Worm (Caenorhabditis elegans) whole organism, L2 larva: Measurements from ENCODE around the gene str-190.

Experiments
- C34F6.9 ChIP-seq: fragments of 150-350 bp; optimal IDR thresholded peaks from 2 replicates; lab custom pipeline; 2014; ENCODE audit warnings: missing biosample characterization, missing genetic modification characterization
- F13H6.1 ChIP-seq: sonication (generic microtip); optimal IDR thresholded peaks from 2 replicates; lab custom pipeline; 2016; ENCODE audit warnings: missing genetic modification characterization, missing compliant biosample characterization
- Y55F3AM.14 ChIP-seq: fragments of 200-800 bp; sonication (Bioruptor generic); optimal IDR thresholded peaks from 2 replicates; lab custom pipeline; 2018; ENCODE audit warnings: mild to moderate bottlenecking, missing genetic modification characterization, missing compliant biosample characterization
- ZK546.5 ChIP-seq: sonication (generic microtip); optimal IDR thresholded peaks from 2 replicates; lab custom pipeline; 2017; ENCODE audit warnings: missing biosample characterization, missing genetic modification characterization
- aly-2 ChIP-seq: fragments of 150-350 bp; optimal IDR thresholded peaks from 2 replicates; lab custom pipeline; 2014; ENCODE audit warnings: missing biosample characterization, missing genetic modification characterization
- ama-1 ChIP-seq: fragments of 150-350 bp; optimal IDR thresholded peaks from 2 replicates; lab custom pipeline; 2018; ENCODE audit warnings: inconsistent platforms
- blmp-1 ChIP-seq: sonication (generic microtip); optimal IDR thresholded peaks from 2 replicates; lab custom pipeline; 2017; ENCODE audit warnings: missing genetic modification characterization, mild to moderate bottlenecking, missing compliant biosample characterization, antibody characterized with exemption, moderate library complexity; ENCODE audit not compliant: insufficient read depth
- ceh-16 ChIP-seq: fragments of 150-350 bp; optimal IDR thresholded peaks from 2 replicates; lab custom pipeline; 2014; ENCODE audit warnings: missing biosample characterization, missing genetic modification characterization
- ceh-82 ChIP-seq: fragments of 150-350 bp; optimal IDR thresholded peaks from 2 replicates; lab custom pipeline; 2014; ENCODE audit warnings: missing biosample characterization, missing genetic modification characterization
- crh-2 ChIP-seq: sonication (generic microtip); optimal IDR thresholded peaks from 2 replicates; lab custom pipeline; 2017; ENCODE audit warnings: missing biosample characterization, missing genetic modification characterization
- dmd-4 ChIP-seq: sonication (generic microtip); optimal IDR thresholded peaks from 2 replicates; lab custom pipeline; 2017; ENCODE audit warnings: missing biosample characterization, missing genetic modification characterization
- egl-27 ChIP-seq: sonication (generic microtip); optimal IDR thresholded peaks from 3 replicates; lab custom pipeline; 2017; ENCODE audit warnings: missing biosample characterization, missing genetic modification reagents, missing genetic modification characterization
- elt-3 ChIP-seq: sonication (generic microtip); optimal IDR thresholded peaks from 2 replicates; lab custom pipeline; 2017; ENCODE audit warnings: missing biosample characterization, missing genetic modification characterization
- fos-1 ChIP-seq: fragments of 150-350 bp; optimal IDR thresholded peaks from 2 replicates; lab custom pipeline; 2014; ENCODE audit warnings: missing biosample characterization, missing genetic modification characterization
- lin-11 ChIP-seq: fragments of 150-350 bp; sonication (generic microtip); optimal IDR thresholded peaks from 2 replicates; lab custom pipeline; 2014; ENCODE audit warnings: missing biosample characterization, missing genetic modification characterization, inconsistent platforms, mixed read lengths
- lin-13 ChIP-seq: fragments of 150-350 bp; optimal IDR thresholded peaks from 2 replicates; lab custom pipeline; 2014; ENCODE audit warnings: missing biosample characterization, missing genetic modification reagents, missing genetic modification characterization
- lin-39 ChIP-seq: fragments of 150-350 bp; optimal IDR thresholded peaks from 2 replicates; lab custom pipeline; 2014; ENCODE audit warnings: missing biosample characterization, missing genetic modification reagents, missing genetic modification characterization
- lsy-2 ChIP-seq, 2 experiments: fragments of 150-350 bp in 1 of 2; sonication (generic microtip) in 1 of 2; optimal IDR thresholded peaks; 2 replicates each; lab custom pipeline; 2014 to 2017; ENCODE audit warnings: missing biosample characterization in 2 of 2, missing genetic modification characterization in 2 of 2
- mab-5 ChIP-seq: fragments of 150-350 bp; optimal IDR thresholded peaks from 2 replicates; lab custom pipeline; 2014; ENCODE audit warnings: missing biosample characterization, missing genetic modification characterization
- mdl-1 ChIP-seq, 2 experiments: fragments of 150-350 bp in 1 of 2; sonication (generic microtip) in 1 of 2; optimal IDR thresholded peaks; 2 replicates each; lab custom pipeline; 2017; ENCODE audit warnings: missing biosample characterization in 2 of 2, missing genetic modification characterization in 2 of 2
- nhr-10 ChIP-seq: sonication (generic microtip); optimal IDR thresholded peaks from 2 replicates; lab custom pipeline; 2017; ENCODE audit warnings: missing biosample characterization, missing genetic modification characterization
- nhr-129 ChIP-seq: fragments of 150-350 bp; optimal IDR thresholded peaks from 2 replicates; lab custom pipeline; 2014; ENCODE audit warnings: missing biosample characterization, missing genetic modification characterization
- nhr-21 ChIP-seq: fragments of 150-350 bp; optimal IDR thresholded peaks from 2 replicates; lab custom pipeline; 2014; ENCODE audit warnings: missing biosample characterization, missing genetic modification characterization
- nhr-23 ChIP-seq: fragments of 150-350 bp; optimal IDR thresholded peaks from 2 replicates; lab custom pipeline; 2014; ENCODE audit warnings: missing biosample characterization, missing genetic modification reagents, missing genetic modification characterization
- nhr-237 ChIP-seq: fragments of 150-350 bp; optimal IDR thresholded peaks from 2 replicates; lab custom pipeline; 2014; ENCODE audit warnings: missing biosample characterization, missing genetic modification characterization
- peb-1 ChIP-seq: fragments of 150-350 bp; optimal IDR thresholded peaks from 2 replicates; lab custom pipeline; 2014; ENCODE audit warnings: missing biosample characterization, missing genetic modification characterization
- sem-4 ChIP-seq: fragments of 150-350 bp; optimal IDR thresholded peaks from 2 replicates; lab custom pipeline; 2014; ENCODE audit warnings: missing biosample characterization, missing genetic modification reagents, missing genetic modification characterization
- skn-1 ChIP-seq: sonication (generic microtip); optimal IDR thresholded peaks from 2 replicates; lab custom pipeline; 2017; ENCODE audit warnings: missing biosample characterization, missing genetic modification characterization
- sma-9 ChIP-seq, 2 experiments: fragments of 150-350 bp in 1 of 2; sonication (generic microtip) in 1 of 2; optimal IDR thresholded peaks; 2 replicates each; lab custom pipeline; 2014 to 2016; ENCODE audit warnings: missing genetic modification characterization in 2 of 2, mild to moderate bottlenecking in 1 of 2, missing biosample characterization in 1 of 2, missing compliant biosample characterization in 1 of 2, missing genetic modification reagents in 1 of 2, moderate library complexity in 1 of 2
- unc-62 ChIP-seq: fragments of 150-350 bp; optimal IDR thresholded peaks from 2 replicates; lab custom pipeline; 2014; ENCODE audit warnings: missing biosample characterization, missing genetic modification reagents, missing genetic modification characterization
- zag-1 ChIP-seq: fragments of 150-350 bp; optimal IDR thresholded peaks from 2 replicates; lab custom pipeline; 2014; ENCODE audit warnings: missing biosample characterization, missing genetic modification characterization
- ztf-1 ChIP-seq: fragments of 200-800 bp; sonication (Bioruptor generic); conservative IDR thresholded peaks from 2 replicates; pipeline ENCODE4 v1.3.6; 2022; ENCODE audit warnings: missing genetic modification characterization, missing compliant biosample characterization
- ztf-11 ChIP-seq: sonication (generic microtip); optimal IDR thresholded peaks from 2 replicates; lab custom pipeline; 2017; ENCODE audit warnings: missing biosample characterization, missing genetic modification characterization

The str-190 gene

ce11 chrV:7506207-7506606 is 27.9 kb upstream of the str-190 start:
- TF ChIP-seq sma-9 (GFP tag; optimal IDR thresholded peaks at IDR 0.05; lab: Kevin White, UChicago) = peak; percentile 34
- TF ChIP-seq sma-9 (tag; optimal IDR thresholded peaks at IDR 0.05; lab: Kevin White, UChicago) = no peak
- TF ChIP-seq unc-62 (GFP tag; lab: Kevin White, UChicago) = no peak
- TF ChIP-seq nhr-21 = peak; percentile 10
- no peak for TF ChIP-seq fos-1 (tag; lab: Kevin White, UChicago)

- no peak for TF ChIP-seq ztf-1 (GFP tag; lab: Robert Waterston, UW)
- TF ChIP-seq lin-13 (GFP tag; lab: Kevin White, UChicago) = no peak
- no peak for TF ChIP-seq Y55F3AM.14 (GFP tag; lab: Kevin White, UChicago)
- no peak for TF ChIP-seq ztf-11 (tag; lab: Kevin White, UChicago)
- TF ChIP-seq dmd-4 (tag; lab: Kevin White, UChicago) = no peak
- no peak for TF ChIP-seq nhr-10 (tag; lab: Kevin White, UChicago)
- no peak for TF ChIP-seq lin-11 (tag; lab: Kevin White, UChicago)
- TF ChIP-seq egl-27 (tag; lab: Kevin White, UChicago) = no peak
- no peak for TF ChIP-seq skn-1 (tag; lab: Kevin White, UChicago)
- TF ChIP-seq mab-5 = no peak
- no peak for TF ChIP-seq elt-3 (tag; lab: Kevin White, UChicago)
- no peak for TF ChIP-seq nhr-129
- TF ChIP-seq blmp-1 (tag; lab: Kevin White, UChicago) = no peak
- TF ChIP-seq ceh-16 (tag; lab: Kevin White, UChicago) = no peak
- TF ChIP-seq nhr-237 = no peak
- TF ChIP-seq, all 48 proteins: peak for 0
Measured at ce11 chrV:7504271-7504670, 26.0 kb upstream of the str-190 start, which contains the start of gene srh-229. Gene srh-229 (minus strand): TSS chrV:7504371.

- TF ChIP-seq F13H6.1 = no peak
- TF ChIP-seq C34F6.9 (tag; lab: Kevin White, UChicago) = no peak
- no peak for TF ChIP-seq crh-2 (tag; lab: Kevin White, UChicago)
- no peak for TF ChIP-seq lin-39 (tag; lab: Kevin White, UChicago)
- no peak for TF ChIP-seq ama-1 (lab: Kevin White, UChicago)
- no peak for TF ChIP-seq ztf-11 (tag; lab: Kevin White, UChicago)
- no peak for TF ChIP-seq lin-11 (tag; lab: Kevin White, UChicago)
- TF ChIP-seq peb-1 (tag; lab: Kevin White, UChicago) = no peak
- no peak for TF ChIP-seq unc-62 (GFP tag; lab: Kevin White, UChicago)
- TF ChIP-seq lsy-2 (tag; optimal IDR thresholded peaks at IDR 0.05; lab: Kevin White, UChicago) = no peak
- TF ChIP-seq zag-1 (tag; lab: Kevin White, UChicago) = no peak
- no peak for TF ChIP-seq skn-1 (tag; lab: Kevin White, UChicago)
- no peak for TF ChIP-seq aly-2 (tag; lab: Kevin White, UChicago)
- TF ChIP-seq mdl-1 (tag; optimal IDR thresholded peaks at IDR 0.05; lab: Kevin White, UChicago) = no peak
- TF ChIP-seq ceh-82 = no peak
- TF ChIP-seq sem-4 (tag; lab: Kevin White, UChicago) = no peak
- TF ChIP-seq ceh-16 (tag; lab: Kevin White, UChicago) = no peak
- TF ChIP-seq nhr-23 (tag; lab: Kevin White, UChicago) = no peak
Measured at ce11 chrV:7501194-7501593, 22.9 kb upstream of the str-190 start.

- TF ChIP-seq sma-9 (GFP tag; optimal IDR thresholded peaks at IDR 0.05; lab: Kevin White, UChicago) (no peak), sma-9 (tag; optimal IDR thresholded peaks at IDR 0.05; lab: Kevin White, UChicago) (no peak), crh-2 (tag; lab: Kevin White, UChicago) (no peak)
Measured at ce11 chrV:7497440-7497839, 19.1 kb upstream of the str-190 start, which contains the start of gene srh-79. Gene srh-79 (plus strand): TSS chrV:7497740.

- TF ChIP-seq nhr-21 = no peak
- TF ChIP-seq ama-1 (lab: Kevin White, UChicago) = no peak
- TF ChIP-seq nhr-23 (tag; lab: Kevin White, UChicago) = no peak
- TF ChIP-seq zag-1 (tag; lab: Kevin White, UChicago) = no peak
- TF ChIP-seq ZK546.5 (tag; lab: Kevin White, UChicago) = no peak
- TF ChIP-seq, all 48 proteins: peak for 0
Measured at ce11 chrV:7495189-7495588, 16.9 kb upstream of the str-190 start, which contains the start of gene srbc-11. Gene srbc-11 (minus strand): TSS chrV:7495289.
